Fruit fly (Drosophila melanogaster): Measurements from ENCODE around the gene CG13484.

The CG13484 gene

dm6 chr3L:14071621-14072020 lies 18.7 kb upstream of the CG13484 start, which contains the start of gene Pex1:
Pex1 (plus strand) TSS chr3L:14071892.
- TF ChIP-seq rgr (GFP tag; optimal IDR thresholded peaks at IDR 0.05) = no peak
- TF ChIP-seq sage (GFP tag; optimal IDR thresholded peaks at IDR 0.05) = peak; percentile 2
- no peak for TF ChIP-seq pan (optimal IDR thresholded peaks at IDR 0.05)
- no peak for TF ChIP-seq woc (GFP tag; optimal IDR thresholded peaks at IDR 0.05)
- TF ChIP-seq Hr83 (GFP tag; optimal IDR thresholded peaks at IDR 0.05; ENCODE audit: poor library complexity, severe bottlenecking) = no peak
- TF ChIP-seq HLH106 (tag; optimal IDR thresholded peaks at IDR 0.05) = no peak
- peak; percentile 13 for TF ChIP-seq CrebA (GFP tag; optimal IDR thresholded peaks at IDR 0.05; ENCODE audit: borderline replicate concordance)
- TF ChIP-seq GATAd (GFP tag; optimal IDR thresholded peaks at IDR 0.05) = no peak
- no peak for TF ChIP-seq CG32264 (GFP tag; optimal IDR thresholded peaks at IDR 0.05)
- peak; percentile 72 for TF ChIP-seq Myc (optimal IDR thresholded peaks at IDR 0.05)
- TF ChIP-seq Rel (GFP tag; optimal IDR thresholded peaks at IDR 0.05) = no peak
- no peak for TF ChIP-seq Rel (tag; optimal IDR thresholded peaks at IDR 0.05)
- no peak for TF ChIP-seq lola (GFP tag; optimal IDR thresholded peaks at IDR 0.05)
- no peak for TF ChIP-seq CG9705 (GFP tag; optimal IDR thresholded peaks at IDR 0.05)
- no peak for TF ChIP-seq N (GFP tag; optimal IDR thresholded peaks at IDR 0.05)
- no peak for TF ChIP-seq sv (GFP tag; optimal IDR thresholded peaks at IDR 0.05)
- TF ChIP-seq foxo (GFP tag; optimal IDR thresholded peaks at IDR 0.05) = no peak
- TF ChIP-seq Vsx2 (GFP tag; optimal IDR thresholded peaks at IDR 0.05; ENCODE audit: partially characterized antibody) = no peak
- no peak for TF ChIP-seq Hr78 (GFP tag; optimal IDR thresholded peaks at IDR 0.05)
- TF ChIP-seq Mio (GFP tag; optimal IDR thresholded peaks at IDR 0.05) = no peak
- no peak for TF ChIP-seq OdsH (GFP tag; optimal IDR thresholded peaks at IDR 0.05)
- no peak for TF ChIP-seq Hnf4 (GFP tag; optimal IDR thresholded peaks at IDR 0.05)
- TF ChIP-seq tai (GFP tag; optimal IDR thresholded peaks at IDR 0.05) = no peak
- no peak for TF ChIP-seq psq (GFP tag; optimal IDR thresholded peaks at IDR 0.05)
- no peak for TF ChIP-seq usp (GFP tag; optimal IDR thresholded peaks at IDR 0.05)
- no peak for TF ChIP-seq dl (GFP tag; optimal IDR thresholded peaks at IDR 0.05; ENCODE audit: insufficient read depth in 1 of 2, partially characterized antibody in 2 of 2)
- no peak for TF ChIP-seq br (GFP tag; optimal IDR thresholded peaks at IDR 0.05)

- no peak for TF ChIP-seq woc (GFP tag; optimal IDR thresholded peaks at IDR 0.05)
- TF ChIP-seq sage (GFP tag; optimal IDR thresholded peaks at IDR 0.05) = no peak
- no peak for TF ChIP-seq CrebA (GFP tag; optimal IDR thresholded peaks at IDR 0.05; ENCODE audit: borderline replicate concordance)
- no peak for TF ChIP-seq dmrt93B (GFP tag; optimal IDR thresholded peaks at IDR 0.05)
- no peak for TF ChIP-seq Hr83 (GFP tag; optimal IDR thresholded peaks at IDR 0.05; ENCODE audit: poor library complexity, severe bottlenecking)
Observed at dm6 chr3L:14064065-14064414, 11.2 kb upstream of the CG13484 start.

dm6 chr3L:14063241-14064064 lies 10.6 kb upstream of the CG13484 start:
- TF ChIP-seq dl (GFP tag; optimal IDR thresholded peaks at IDR 0.05; ENCODE audit: insufficient read depth in 1 of 2, partially characterized antibody in 2 of 2) = no peak
- no peak for TF ChIP-seq Abd-B (GFP tag; optimal IDR thresholded peaks at IDR 0.05)
- no peak for TF ChIP-seq dsf (GFP tag; optimal IDR thresholded peaks at IDR 0.05; ENCODE audit: borderline replicate concordance)
- TF ChIP-seq Myc (optimal IDR thresholded peaks at IDR 0.05) = no peak
- TF ChIP-seq OdsH (GFP tag; optimal IDR thresholded peaks at IDR 0.05) = no peak
- no peak for TF ChIP-seq GATAd (GFP tag; optimal IDR thresholded peaks at IDR 0.05)
- no peak for TF ChIP-seq CrebA (GFP tag; optimal IDR thresholded peaks at IDR 0.05; ENCODE audit: borderline replicate concordance)

dm6 chr3L:14062702-14063101 lies 9.8 kb upstream of the CG13484 start:
- TF ChIP-seq Vsx2 (GFP tag; optimal IDR thresholded peaks at IDR 0.05; ENCODE audit: partially characterized antibody) (no peak), N (GFP tag; optimal IDR thresholded peaks at IDR 0.05) (no peak), pan (optimal IDR thresholded peaks at IDR 0.05) (no peak), Abd-B (GFP tag; optimal IDR thresholded peaks at IDR 0.05) (no peak), OdsH (GFP tag; optimal IDR thresholded peaks at IDR 0.05) (no peak), Rel (GFP tag; optimal IDR thresholded peaks at IDR 0.05) (no peak), Rel (tag; optimal IDR thresholded peaks at IDR 0.05) (no peak), jim (GFP tag; optimal IDR thresholded peaks at IDR 0.05) (no peak), lola (GFP tag; optimal IDR thresholded peaks at IDR 0.05) (no peak), GATAd (GFP tag; optimal IDR thresholded peaks at IDR 0.05) (no peak), HLH106 (tag; optimal IDR thresholded peaks at IDR 0.05) (no peak), usp (GFP tag; optimal IDR thresholded peaks at IDR 0.05) (no peak), dmrt93B (GFP tag; optimal IDR thresholded peaks at IDR 0.05) (no peak), Myc (optimal IDR thresholded peaks at IDR 0.05) (no peak), brk (GFP tag; optimal IDR thresholded peaks at IDR 0.05) (no peak)

Data from whole organism, wandering third instar larva.